Fruit fly (Drosophila melanogaster) whole organism, embryonic: ENCODE results near the gene CG42819.
A peak's percentile ranks its signal among the peaks of the same experiment; 100 is the strongest.

Experiments
- ATbp ChIP-seq: fragments of 200-800 bp; sonication (Bioruptor generic); optimal IDR thresholded peaks from 2 replicates; lab custom pipeline; 2017; ENCODE audit warnings: missing biosample characterization, mild to moderate bottlenecking, missing genetic modification characterization, missing genetic modification reagents
- CG10147 ChIP-seq: fragments of 200-800 bp; sonication (Bioruptor generic); optimal IDR thresholded peaks from 2 replicates; lab custom pipeline; 2019; ENCODE audit warnings: missing biosample characterization, mild to moderate bottlenecking, missing genetic modification characterization, moderate library complexity
- CG11560 ChIP-seq: fragments of 200-800 bp; sonication (Bioruptor generic); IDR thresholded peaks from 3 replicates; pipeline ENCODE4 v1.3.6; 2022; ENCODE audit warnings: missing biosample characterization, missing genetic modification characterization
- CG12104 ChIP-seq: fragments of 200-800 bp; sonication (Bioruptor generic); optimal IDR thresholded peaks from 3 replicates; lab custom pipeline; 2016; ENCODE audit warnings: missing biosample characterization, missing genetic modification characterization
- CG1233 ChIP-seq: fragments of 200-800 bp; sonication (Bioruptor generic); optimal IDR thresholded peaks from 4 replicates; lab custom pipeline; 2018; ENCODE audit warnings: missing biosample characterization, mild to moderate bottlenecking, missing genetic modification characterization
- CG13424 ChIP-seq: fragments of 200-800 bp; sonication (Bioruptor generic); optimal IDR thresholded peaks from 2 replicates; lab custom pipeline; 2019; ENCODE audit warnings: missing biosample characterization, mild to moderate bottlenecking, missing genetic modification characterization, moderate library complexity
- CG14014 ChIP-seq: fragments of 200-800 bp; sonication (Bioruptor generic); IDR thresholded peaks from 2 replicates; pipeline ENCODE4 v1.3.6; 2022; ENCODE audit warnings: missing biosample characterization, missing genetic modification characterization
- CG15073 ChIP-seq: fragments of 200-800 bp; sonication (Bioruptor generic); optimal IDR thresholded peaks from 2 replicates; lab custom pipeline; 2016; ENCODE audit warnings: missing biosample characterization, missing genetic modification characterization
- CG15601 ChIP-seq: fragments of 200-800 bp; sonication (Bioruptor generic); optimal IDR thresholded peaks from 3 replicates; lab custom pipeline; 2019; ENCODE audit warnings: missing biosample characterization, mild to moderate bottlenecking, missing genetic modification characterization, moderate library complexity
- CG17385 ChIP-seq: fragments of 200-800 bp; sonication (Bioruptor generic); optimal IDR thresholded peaks from 3 replicates; lab custom pipeline; 2018; ENCODE audit warnings: missing biosample characterization, mild to moderate bottlenecking, missing genetic modification characterization
- CG1792 ChIP-seq: fragments of 200-800 bp; sonication (Bioruptor generic); optimal IDR thresholded peaks from 2 replicates; lab custom pipeline; 2016; ENCODE audit warnings: missing biosample characterization, missing genetic modification characterization
- CG1832 ChIP-seq: fragments of 200-800 bp; sonication (Bioruptor generic); optimal IDR thresholded peaks from 2 replicates; lab custom pipeline; 2017; ENCODE audit warnings: missing biosample characterization, mild to moderate bottlenecking, missing genetic modification characterization, inconsistent platforms
- CG2712 ChIP-seq: fragments of 200-800 bp; optimal IDR thresholded peaks from 3 replicates; lab custom pipeline; 2019; ENCODE audit warnings: missing biosample characterization, mild to moderate bottlenecking, missing genetic modification characterization, moderate library complexity
- CG34422 ChIP-seq: fragments of 200-800 bp; sonication (Bioruptor generic); IDR thresholded peaks from 3 replicates; pipeline ENCODE4 v1.3.6; 2022; ENCODE audit warnings: missing biosample characterization, missing genetic modification characterization
- CG3847 ChIP-seq: fragments of 200-800 bp; sonication (Bioruptor generic); IDR thresholded peaks from 2 replicates; pipeline ENCODE4 v1.3.6; 2022; ENCODE audit warnings: missing biosample characterization, missing genetic modification characterization
- CG6654 ChIP-seq: fragments of 200-800 bp; sonication (Bioruptor generic); optimal IDR thresholded peaks from 2 replicates; lab custom pipeline; 2017; ENCODE audit warnings: missing biosample characterization, mild to moderate bottlenecking, missing genetic modification characterization
- CG7357 ChIP-seq: fragments of 200-800 bp; sonication (Bioruptor generic); IDR thresholded peaks from 3 replicates; pipeline ENCODE4 v1.3.6; 2022; ENCODE audit warnings: missing biosample characterization, missing genetic modification characterization
- CG7556 ChIP-seq: fragments of 200-800 bp; sonication (Bioruptor generic); optimal IDR thresholded peaks from 2 replicates; lab custom pipeline; 2017; ENCODE audit warnings: missing biosample characterization, mild to moderate bottlenecking, missing genetic modification characterization
- CG8765 ChIP-seq: fragments of 200-800 bp; sonication (Bioruptor generic); IDR thresholded peaks from 2 replicates; pipeline ENCODE4 v1.3.6; 2022; ENCODE audit warnings: missing biosample characterization, missing genetic modification characterization
- CTCF ChIP-seq: fragments of 200-800 bp; sonication (Bioruptor generic); optimal IDR thresholded peaks from 2 replicates; lab custom pipeline; 2017; ENCODE audit warnings: missing biosample characterization, mild to moderate bottlenecking, missing genetic modification characterization, moderate library complexity
- Hmx ChIP-seq: fragments of 200-800 bp; sonication (Bioruptor generic); optimal IDR thresholded peaks from 2 replicates; lab custom pipeline; 2016; ENCODE audit warnings: missing biosample characterization, missing genetic modification characterization
- Mad ChIP-seq: fragments of 200-800 bp; sonication (Bioruptor generic); optimal IDR thresholded peaks from 2 replicates; lab custom pipeline; 2016; ENCODE audit warnings: missing biosample characterization, missing genetic modification characterization
- Max ChIP-seq: fragments of 200-800 bp; sonication (Bioruptor generic); optimal IDR thresholded peaks from 2 replicates; lab custom pipeline; 2016; ENCODE audit warnings: missing biosample characterization, mild to moderate bottlenecking, missing genetic modification characterization
- Mes4 ChIP-seq: fragments of 200-800 bp; sonication (Bioruptor generic); optimal IDR thresholded peaks from 2 replicates; lab custom pipeline; 2016; ENCODE audit warnings: missing biosample characterization, missing genetic modification characterization
- NFAT ChIP-seq: fragments of 200-800 bp; sonication (Bioruptor generic); IDR thresholded peaks from 2 replicates; pipeline ENCODE4 v1.3.6; 2022; ENCODE audit warnings: missing biosample characterization, missing genetic modification characterization
- Nf-YA ChIP-seq: fragments of 200-800 bp; sonication (Bioruptor generic); IDR thresholded peaks from 2 replicates; pipeline ENCODE4 v1.3.6; 2022; ENCODE audit warnings: missing biosample characterization, missing genetic modification characterization
- NfI ChIP-seq: fragments of 200-800 bp; sonication (Bioruptor generic); optimal IDR thresholded peaks from 3 replicates; lab custom pipeline; 2018; ENCODE audit warnings: missing biosample characterization, mild to moderate bottlenecking, missing genetic modification characterization, moderate library complexity
- PHDP ChIP-seq: fragments of 200-800 bp; sonication (Bioruptor generic); optimal IDR thresholded peaks from 3 replicates; lab custom pipeline; 2018; ENCODE audit warnings: missing biosample characterization, mild to moderate bottlenecking, missing genetic modification characterization, moderate library complexity
- Scr ChIP-seq: fragments of 200-800 bp; sonication (Bioruptor generic); IDR thresholded peaks from 2 replicates; pipeline ENCODE4 v1.3.6; 2022; ENCODE audit warnings: missing biosample characterization, missing genetic modification characterization; ENCODE audit not compliant: partially characterized antibody
- Sin3A ChIP-seq: fragments of >200 bp; optimal IDR thresholded peaks from 2 replicates; lab custom pipeline; 2018
- Six4 ChIP-seq: fragments of 200-800 bp; sonication (Bioruptor generic); optimal IDR thresholded peaks from 2 replicates; lab custom pipeline; 2016; ENCODE audit warnings: missing biosample characterization, missing genetic modification characterization
- YL-1 ChIP-seq: fragments of 200-800 bp; sonication (Bioruptor generic); optimal IDR thresholded peaks from 3 replicates; lab custom pipeline; 2017; ENCODE audit warnings: missing biosample characterization, mild to moderate bottlenecking, missing genetic modification characterization
- amos ChIP-seq: fragments of 200-800 bp; sonication (Bioruptor generic); IDR thresholded peaks from 2 replicates; pipeline ENCODE4 v1.3.6; 2022; ENCODE audit warnings: missing biosample characterization, missing genetic modification characterization; ENCODE audit not compliant: partially characterized antibody
- ato ChIP-seq: fragments of 200-800 bp; sonication (Bioruptor generic); IDR thresholded peaks from 2 replicates; pipeline ENCODE4 v1.3.6; 2022; ENCODE audit warnings: missing biosample characterization, missing genetic modification characterization; ENCODE audit not compliant: partially characterized antibody
- az2 ChIP-seq: fragments of 200-800 bp; sonication (Bioruptor generic); optimal IDR thresholded peaks from 3 replicates; lab custom pipeline; 2016; ENCODE audit warnings: missing biosample characterization, missing genetic modification characterization
- bowl ChIP-seq: fragments of 200-800 bp; sonication (Bioruptor generic); IDR thresholded peaks from 2 replicates; pipeline ENCODE4 v1.3.6; 2022; ENCODE audit warnings: missing biosample characterization, missing genetic modification characterization
- dmrt11E ChIP-seq: fragments of 200-800 bp; sonication (Bioruptor generic); optimal IDR thresholded peaks from 3 replicates; lab custom pipeline; 2018; ENCODE audit warnings: missing biosample characterization, mild to moderate bottlenecking, missing genetic modification characterization, moderate library complexity
- dmrt99B ChIP-seq: fragments of 200-800 bp; sonication (Bioruptor generic); optimal IDR thresholded peaks from 2 replicates; lab custom pipeline; 2018; ENCODE audit warnings: missing biosample characterization, mild to moderate bottlenecking, missing genetic modification characterization, moderate library complexity
- eve ChIP-seq, 2 experiments: fragments of >200 bp; optimal IDR thresholded peaks; 2 replicates each; lab custom pipeline; 2017; ENCODE audit warnings: missing biosample characterization in 2 of 2, missing genetic modification characterization in 2 of 2
- gcm ChIP-seq: fragments of 200-800 bp; sonication (Bioruptor generic); optimal IDR thresholded peaks from 2 replicates; lab custom pipeline; 2019; ENCODE audit warnings: missing biosample characterization, mild to moderate bottlenecking, missing genetic modification characterization, moderate library complexity
- ham ChIP-seq: fragments of 200-800 bp; sonication (Bioruptor generic); IDR thresholded peaks from 2 replicates; pipeline ENCODE4 v1.3.6; 2022; ENCODE audit warnings: missing biosample characterization, missing genetic modification characterization
- hb ChIP-seq: fragments of 200-800 bp; sonication (Bioruptor generic); IDR thresholded peaks from 3 replicates; pipeline ENCODE4 v1.3.6; 2022; ENCODE audit warnings: missing biosample characterization, missing genetic modification characterization; ENCODE audit not compliant: partially characterized antibody
- lab ChIP-seq: fragments of 200-800 bp; sonication (Bioruptor generic); optimal IDR thresholded peaks from 3 replicates; lab custom pipeline; 2017; ENCODE audit warnings: missing biosample characterization, missing genetic modification characterization, mild to moderate bottlenecking, moderate library complexity, missing genetic modification reagents
- lmd ChIP-seq: fragments of 200-800 bp; sonication (Bioruptor generic); IDR thresholded peaks from 2 replicates; pipeline ENCODE4 v1.3.6; 2022; ENCODE audit warnings: missing biosample characterization, missing genetic modification characterization
- mld ChIP-seq: fragments of 200-800 bp; sonication (Bioruptor generic); IDR thresholded peaks from 3 replicates; pipeline ENCODE4 v1.3.6; 2022; ENCODE audit warnings: missing biosample characterization, missing genetic modification characterization; ENCODE audit not compliant: partially characterized antibody
- nom ChIP-seq: fragments of 200-800 bp; sonication (Bioruptor generic); optimal IDR thresholded peaks from 2 replicates; lab custom pipeline; 2017; ENCODE audit warnings: missing biosample characterization, missing genetic modification characterization, mild to moderate bottlenecking, moderate library complexity, missing genetic modification reagents
- sens ChIP-seq: fragments of 200-800 bp; sonication (Bioruptor generic); peaks from one replicate; lab custom pipeline; 2016; ENCODE audit warnings: missing biosample characterization, missing genetic modification characterization
- sug ChIP-seq: fragments of 200-800 bp; optimal IDR thresholded peaks from 2 replicates; lab custom pipeline; 2019; ENCODE audit warnings: missing biosample characterization, mild to moderate bottlenecking, missing genetic modification characterization, moderate library complexity
- tgo ChIP-seq: fragments of 200-800 bp; sonication (Bioruptor generic); IDR thresholded peaks from 3 replicates; pipeline ENCODE4 v1.3.6; 2022; ENCODE audit warnings: missing biosample characterization, missing genetic modification characterization
- wek ChIP-seq: fragments of 200-800 bp; sonication (Bioruptor generic); optimal IDR thresholded peaks from 3 replicates; lab custom pipeline; 2018; ENCODE audit warnings: missing biosample characterization, mild to moderate bottlenecking, missing genetic modification characterization, moderate library complexity
- zfh1 ChIP-seq: fragments of 200-800 bp; sonication (Bioruptor generic); IDR thresholded peaks from 3 replicates; pipeline ENCODE4 v1.3.6; 2022; ENCODE audit warnings: missing biosample characterization, missing genetic modification characterization

Gene CG42819

dm6 chr2L:8381508-8382036 is 7.6 kb downstream of the CG42819 start, which contains the start of gene AlaRS (continued):
- TF ChIP-seq YL-1 (GFP tag; lab: Kevin White, UChicago) (peak; percentile 83), CG2712 (tag; lab: Kevin White, UChicago) (peak; percentile 61), CG15601 (tag; lab: Kevin White, UChicago) (peak; percentile 16), wek (GFP tag; lab: Kevin White, UChicago) (no peak), Sin3A (lab: Kevin White, UChicago) (peak; percentile 3), Hmx (GFP tag; lab: Kevin White, UChicago) (no peak), CG34422 (GFP tag; lab: Robert Waterston, UW) (0 out of 3 replicates have a peak, but pooled peaks have one; percentile 26), lmd (GFP tag; lab: Robert Waterston, UW) (0 out of 2 replicates have a peak, but pooled peaks have one; percentile 14), Nf-YA (no peak), nom (GFP tag; lab: Kevin White, UChicago) (peak; percentile 34), CG15073 (no peak), CG3847 (GFP tag; lab: Robert Waterston, UW) (0 out of 2 replicates have a peak, but pooled peaks have one; percentile 9), amos (GFP tag; lab: Robert Waterston, UW) (peak; percentile 63; the same call in 1 of the 2 replicates), az2 (GFP tag; lab: Kevin White, UChicago) (no peak), eve (GFP tag; optimal IDR thresholded peaks at IDR 0.05; lab: Kevin White, UChicago) (no peak), sug (tag; lab: Kevin White, UChicago) (peak; percentile 33), ATbp (GFP tag; lab: Kevin White, UChicago) (peak; percentile 44), Max (GFP tag; lab: Kevin White, UChicago) (peak; percentile 36), ham (GFP tag; lab: Robert Waterston, UW) (no peak), Six4 (GFP tag; lab: Kevin White, UChicago) (peak; percentile 18), zfh1 (GFP tag; lab: Robert Waterston, UW) (peak; percentile 16; the same call in 1 of the 3 replicates), ato (GFP tag; lab: Robert Waterston, UW) (no peak), CG6654 (no peak), dmrt11E (tag; lab: Kevin White, UChicago) (peak; percentile 40), CG14014 (no peak), CG1792 (GFP tag; lab: Kevin White, UChicago) (no peak), gcm (GFP tag; lab: Kevin White, UChicago) (peak; percentile 27), CG1233 (GFP tag; lab: Kevin White, UChicago) (peak; percentile 20), hb (peak; percentile 45; the same call in 1 of the 3 replicates), Scr (GFP tag; lab: Robert Waterston, UW) (peak; percentile 75), CG17385 (GFP tag; lab: Kevin White, UChicago) (peak; percentile 37), NFAT (GFP tag; lab: Robert Waterston, UW) (no peak), CG11560 (tag; lab: Robert Waterston, UW) (no peak), bowl (GFP tag; lab: Robert Waterston, UW) (no peak), CG7556 (GFP tag; lab: Kevin White, UChicago) (peak; percentile 56), PHDP (peak; percentile 47), sens (GFP tag; lab: Kevin White, UChicago) (peak; percentile 88), lab (peak; percentile 27), tgo (GFP tag; lab: Robert Waterston, UW) (peak; percentile 13; the same call in 1 of the 3 replicates), CG12104 (GFP tag; lab: Kevin White, UChicago) (no peak), CG10147 (GFP tag; lab: Kevin White, UChicago) (peak; percentile 21), dmrt99B (tag; lab: Kevin White, UChicago) (peak; percentile 27), Mad (GFP tag; lab: Kevin White, UChicago) (no peak), Mes4 (GFP tag; lab: Kevin White, UChicago) (no peak), CG13424 (peak; percentile 58), NfI (GFP tag; lab: Kevin White, UChicago) (peak; percentile 4), CG8765 (GFP tag; lab: Robert Waterston, UW) (no peak), CTCF (GFP tag; lab: Kevin White, UChicago) (no peak), CG1832 (GFP tag; lab: Kevin White, UChicago) (no peak), mld (GFP tag; lab: Robert Waterston, UW) (no peak), CG7357 (GFP tag; lab: Robert Waterston, UW) (no peak)
